Fruit fly (Drosophila melanogaster) Kc167 (cell line): ENCODE results near the gene AOX1.

ENCODE experiments used
- Myc ChIP-seq: fragments of >200 bp; optimal IDR thresholded peaks from 2 replicates; lab custom pipeline; 2017; ENCODE audit warnings: missing external identifiers
- Sin3A ChIP-seq: fragments of >200 bp; optimal IDR thresholded peaks from 2 replicates; lab custom pipeline; 2018; ENCODE audit warnings: missing external identifiers
- h ChIP-seq: fragments of >200 bp; optimal IDR thresholded peaks from 3 replicates; lab custom pipeline; 2018; ENCODE audit warnings: missing external identifiers
- psq ChIP-seq: fragments of >200 bp; optimal IDR thresholded peaks from 2 replicates; lab custom pipeline; 2017; ENCODE audit warnings: missing external identifiers

dm6 chr3R:15485296-15485695 is 51.8 kb downstream of the AOX1 start, which contains the start of gene Trissin:
- no peak for TF ChIP-seq psq (lab: Kevin White, UChicago)
- TF ChIP-seq Sin3A (lab: Kevin White, UChicago), result no peak
- no peak for TF ChIP-seq h
- TF ChIP-seq Myc (lab: Kevin White, UChicago), result no peak
